Worm (Caenorhabditis elegans): ENCODE measurements around the gene C15C8.8.

The C15C8.8 gene

DNA sequence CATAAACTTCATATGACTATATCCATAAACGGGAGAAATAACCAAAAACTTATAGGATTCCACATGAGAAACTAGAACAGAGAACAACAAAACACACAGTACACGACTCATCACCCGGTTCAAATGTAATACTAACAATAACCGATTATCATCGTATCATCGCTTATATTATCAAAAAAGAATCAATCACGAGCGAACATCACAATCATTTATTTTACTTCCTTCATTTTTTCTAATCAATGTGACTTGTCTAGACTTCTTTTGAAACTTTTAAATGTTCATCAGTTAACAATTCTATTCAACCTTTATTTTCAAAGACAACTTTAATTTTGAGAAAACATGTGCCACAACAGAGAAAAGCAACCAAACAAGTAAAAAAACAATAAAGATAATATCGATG, 42.9 kb upstream of the C15C8.8 start, which contains the start of gene ugt-4:
Gene ugt-4 (minus strand): TSS at position 141 of the 400 bp plus-strand sequence.
- TF ChIP-seq nhr-2 (tag; optimal IDR thresholded peaks at IDR 0.05), result no peak
- TF ChIP-seq nhr-76 (tag; optimal IDR thresholded peaks at IDR 0.05), result no peak
- no peak for TF ChIP-seq mls-2 (tag; optimal IDR thresholded peaks at IDR 0.05)
- TF ChIP-seq ces-1 (GFP tag; optimal IDR thresholded peaks at IDR 0.05), result no peak
- no peak for TF ChIP-seq elt-1 (tag; optimal IDR thresholded peaks at IDR 0.05; ENCODE audit: borderline replicate concordance, insufficient read depth)
- TF ChIP-seq ztf-11 (tag; optimal IDR thresholded peaks at IDR 0.05), result no peak
- no peak for TF ChIP-seq nhr-237 (tag; optimal IDR thresholded peaks at IDR 0.05)
- no peak for TF ChIP-seq ceh-39 (tag; optimal IDR thresholded peaks at IDR 0.05)

ce11 chrV:12792752-12793151, 40.4 kb upstream of the C15C8.8 start, which contains the start of gene ugt-5:
TSS of gene ugt-5 (minus strand) at chrV:12792965.
- TF ChIP-seq ceh-43 (GFP tag; optimal IDR thresholded peaks at IDR 0.05) (no peak), zip-8 (tag; optimal IDR thresholded peaks at IDR 0.05) (no peak), ceh-39 (tag; optimal IDR thresholded peaks at IDR 0.05) (no peak), ceh-83 (GFP tag; optimal IDR thresholded peaks at IDR 0.05) (no peak), cnd-1 (tag; optimal IDR thresholded peaks at IDR 0.05) (no peak), pha-4 (tag; optimal IDR thresholded peaks at IDR 0.05) (no peak), hlh-1 (tag; optimal IDR thresholded peaks at IDR 0.05) (no peak), lin-13 (tag; optimal IDR thresholded peaks at IDR 0.05) (no peak), nhr-2 (tag; optimal IDR thresholded peaks at IDR 0.05) (no peak), drap-1 (GFP tag; optimal IDR thresholded peaks at IDR 0.05) (no peak), nhr-28 (tag; optimal IDR thresholded peaks at IDR 0.05) (no peak), bed-3 (GFP tag; optimal IDR thresholded peaks at IDR 0.05) (no peak), elt-3 (tag; optimal IDR thresholded peaks at IDR 0.05) (no peak), unc-120 (tag; optimal IDR thresholded peaks at IDR 0.05; ENCODE audit: poor library complexity, severe bottlenecking) (no peak), flh-1 (GFP tag; optimal IDR thresholded peaks at IDR 0.05) (no peak)

- TF ChIP-seq mab-5 (tag; optimal IDR thresholded peaks at IDR 0.05) (no peak), unc-62 (GFP tag; optimal IDR thresholded peaks at IDR 0.05) (no peak), blmp-1 (tag; optimal IDR thresholded peaks at IDR 0.05) (no peak)
Measured at ce11 chrV:12790188-12790587, 37.9 kb upstream of the C15C8.8 start, which contains the start of gene srbc-43. TSS of gene srbc-43 (minus strand) at chrV:12790518.

DNA sequence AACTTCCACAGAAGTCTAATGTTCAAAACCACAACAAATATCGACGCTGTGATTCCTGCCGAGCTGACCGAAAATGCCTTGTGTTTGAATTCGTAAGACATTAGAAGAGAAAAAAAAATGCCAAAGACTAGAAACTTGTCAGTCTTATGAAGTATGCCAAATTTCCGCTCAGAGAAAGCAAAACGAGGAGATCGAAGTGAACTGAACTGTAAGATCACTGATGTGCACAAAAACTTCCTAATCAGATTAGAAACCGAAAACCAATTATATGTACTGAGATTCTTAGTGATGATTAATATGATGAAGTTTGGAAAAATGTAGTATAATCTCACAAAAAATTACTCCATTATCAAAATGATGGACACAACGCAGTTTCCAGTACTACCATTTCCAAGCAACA, 36.1 kb upstream of the C15C8.8 start, which contains the start of gene srbc-44:
Gene srbc-44 (minus strand): TSS at position 101 of the 400 bp plus-strand sequence.
- TF ChIP-seq tbx-8 (GFP tag; optimal IDR thresholded peaks at IDR 0.05) (no peak), M03D4.4 (tag; optimal IDR thresholded peaks at IDR 0.05) (no peak), ceh-43 (GFP tag; optimal IDR thresholded peaks at IDR 0.05) (no peak), mep-1 (tag; optimal IDR thresholded peaks at IDR 0.05) (no peak), elt-1 (tag; optimal IDR thresholded peaks at IDR 0.05; ENCODE audit: borderline replicate concordance, insufficient read depth) (no peak)

DNA sequence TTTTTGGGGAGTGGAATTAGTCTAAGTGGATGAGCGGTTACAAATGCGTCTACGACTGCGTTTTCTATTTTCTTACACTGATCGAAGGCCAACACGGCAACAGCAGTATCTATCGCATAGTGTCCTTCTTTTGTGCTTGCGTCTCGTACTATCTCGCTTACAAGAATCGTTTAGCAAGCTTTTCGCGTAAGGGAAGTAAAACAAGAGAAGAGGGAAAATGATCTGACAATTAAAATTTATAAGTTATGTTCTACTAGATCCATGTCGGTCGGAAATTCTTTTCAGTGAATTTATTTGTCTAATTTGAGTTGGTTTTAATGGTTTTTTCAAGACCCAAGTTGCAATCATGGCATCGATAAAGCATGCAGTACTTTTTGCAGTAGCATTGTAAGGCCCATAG, 34.7 kb upstream of the C15C8.8 start, which contains the start of gene fkb-4:
Gene fkb-4 (minus strand): TSS at position 101 of the 400 bp plus-strand sequence.
- TF ChIP-seq lin-13 (tag; optimal IDR thresholded peaks at IDR 0.05) (no peak), unc-120 (tag; optimal IDR thresholded peaks at IDR 0.05; ENCODE audit: poor library complexity, severe bottlenecking) (no peak), unc-62 (GFP tag; optimal IDR thresholded peaks at IDR 0.05) (no peak), zip-8 (tag; optimal IDR thresholded peaks at IDR 0.05) (no peak), nhr-2 (tag; optimal IDR thresholded peaks at IDR 0.05) (no peak), ceh-39 (tag; optimal IDR thresholded peaks at IDR 0.05) (no peak), cnd-1 (tag; optimal IDR thresholded peaks at IDR 0.05) (no peak), blmp-1 (tag; optimal IDR thresholded peaks at IDR 0.05) (no peak), lin-32 (GFP tag; optimal IDR thresholded peaks at IDR 0.05) (no peak)

ce11 chrV:12786340-12786739, 34.0 kb upstream of the C15C8.8 start:
- TF ChIP-seq ces-1 (GFP tag; optimal IDR thresholded peaks at IDR 0.05), result no peak

DNA sequence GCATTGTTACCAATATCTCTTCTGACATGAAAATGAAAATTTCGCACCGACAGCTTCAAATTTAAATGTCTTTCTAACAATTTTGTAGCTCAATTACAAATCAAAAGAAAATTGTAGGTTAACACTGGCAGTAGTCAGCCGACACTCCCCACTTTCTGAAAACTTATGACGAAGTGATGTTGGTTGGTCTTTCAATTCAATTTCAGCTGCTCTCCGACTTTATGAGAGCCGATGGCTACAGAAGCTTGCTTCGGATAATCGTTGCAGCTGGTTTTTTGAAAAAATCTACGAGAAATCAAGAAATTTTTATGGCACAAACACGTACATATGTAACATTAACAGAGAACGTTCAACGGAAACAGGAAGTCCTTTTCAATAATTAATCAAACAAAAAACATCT, 32.6 kb upstream of the C15C8.8 start, which contains the start of gene sre-20:
Gene sre-20 (minus strand): TSS at position 101 of the 400 bp plus-strand sequence.
- no peak for TF ChIP-seq elt-1 (tag; optimal IDR thresholded peaks at IDR 0.05; ENCODE audit: borderline replicate concordance, insufficient read depth)
- no peak for TF ChIP-seq mab-5 (tag; optimal IDR thresholded peaks at IDR 0.05)
- TF ChIP-seq bed-3 (GFP tag; optimal IDR thresholded peaks at IDR 0.05), result no peak
- TF ChIP-seq nhr-12 (tag; optimal IDR thresholded peaks at IDR 0.05), result no peak
- TF ChIP-seq ztf-11 (tag; optimal IDR thresholded peaks at IDR 0.05), result no peak
- TF ChIP-seq lin-32 (GFP tag; optimal IDR thresholded peaks at IDR 0.05), result no peak
- TF ChIP-seq zip-8 (tag; optimal IDR thresholded peaks at IDR 0.05), result no peak
- no peak for TF ChIP-seq M03D4.4 (tag; optimal IDR thresholded peaks at IDR 0.05)
- TF ChIP-seq ceh-39 (tag; optimal IDR thresholded peaks at IDR 0.05), result no peak
- TF ChIP-seq unc-62 (GFP tag; optimal IDR thresholded peaks at IDR 0.05), result no peak
- TF ChIP-seq sem-2 (GFP tag; optimal IDR thresholded peaks at IDR 0.05), result no peak
- TF ChIP-seq drap-1 (GFP tag; optimal IDR thresholded peaks at IDR 0.05), result no peak
- no peak for TF ChIP-seq ceh-83 (GFP tag; optimal IDR thresholded peaks at IDR 0.05)
- TF ChIP-seq nhr-2 (tag; optimal IDR thresholded peaks at IDR 0.05), result no peak
- TF ChIP-seq hlh-1 (tag; optimal IDR thresholded peaks at IDR 0.05), result no peak
- TF ChIP-seq lsy-2 (tag; optimal IDR thresholded peaks at IDR 0.05), result no peak
- no peak for TF ChIP-seq cnd-1 (tag; optimal IDR thresholded peaks at IDR 0.05)

All from whole organism, mixed stage, embryonic.